Worm (Caenorhabditis elegans) whole organism, dauer: ENCODE data around the gene F37A4.4.

Experiments
- unc-62 ChIP-seq: sonication (generic microtip); optimal IDR thresholded peaks from 2 replicates; lab custom pipeline; 2017; ENCODE audit warnings: missing biosample characterization, missing genetic modification reagents, missing genetic modification characterization

F37A4.4 gene

DNA sequence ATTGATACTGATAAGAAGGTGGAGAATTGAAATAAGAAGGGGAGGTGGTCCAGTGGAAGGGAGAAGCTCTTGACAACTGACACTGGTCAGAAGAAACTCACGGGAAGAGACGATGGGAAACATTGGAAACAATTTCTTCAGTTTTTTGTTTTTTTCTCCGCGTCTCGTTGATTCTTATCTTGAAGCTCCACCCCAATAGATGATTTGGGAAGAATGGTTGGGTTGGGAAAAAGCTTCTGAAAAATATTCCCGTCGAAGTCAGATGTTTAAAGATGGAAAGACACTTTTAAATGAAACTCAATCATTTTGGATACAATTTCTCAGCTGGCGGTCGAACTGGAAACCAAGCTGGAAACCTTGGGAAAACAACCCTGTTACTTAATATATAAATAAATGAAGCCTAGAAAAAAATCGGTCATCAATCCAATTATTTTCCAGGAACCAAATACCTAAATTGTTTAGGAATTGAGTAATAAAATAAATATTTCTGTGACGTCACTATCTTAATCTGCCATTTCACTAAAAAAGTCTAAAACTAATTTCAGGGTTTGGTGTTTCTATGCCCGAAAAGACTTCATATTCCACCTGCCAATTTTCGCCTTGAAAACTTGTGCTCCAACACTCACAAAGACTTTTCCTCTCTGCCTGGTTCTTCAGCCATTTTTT is 17.0 kb downstream of the F37A4.4 start, which contains the start of the genes Y102E9.5 and odr-4:
Gene Y102E9.5, minus strand, starts transcription at position 101 of the 666 bp plus-strand sequence.
Gene odr-4, plus strand, starts transcription at position 616 of the 666 bp plus-strand sequence.
- no peak for TF ChIP-seq unc-62 (GFP tag; lab: Kevin White, UChicago)

DNA sequence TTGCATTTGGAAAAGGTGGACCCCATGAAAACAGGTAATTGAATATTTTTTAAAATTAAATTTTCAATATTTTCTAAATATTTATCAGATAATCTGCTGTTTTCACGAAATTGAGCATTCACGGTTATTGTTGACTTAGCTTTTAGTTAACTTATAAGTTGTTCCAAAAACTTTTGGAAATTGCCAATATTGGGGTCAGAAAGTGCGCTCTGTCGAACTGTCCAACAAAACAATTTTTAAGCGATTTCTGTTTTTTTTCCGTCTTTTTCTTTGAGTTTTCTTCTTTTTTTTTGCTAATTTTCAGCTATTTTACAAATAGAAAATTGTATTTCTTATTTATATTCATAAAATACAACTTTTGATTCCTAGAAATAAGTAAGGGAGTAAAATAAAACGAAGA is 17.9 kb downstream of the F37A4.4 start:
- no peak for TF ChIP-seq unc-62 (GFP tag; lab: Kevin White, UChicago)

DNA sequence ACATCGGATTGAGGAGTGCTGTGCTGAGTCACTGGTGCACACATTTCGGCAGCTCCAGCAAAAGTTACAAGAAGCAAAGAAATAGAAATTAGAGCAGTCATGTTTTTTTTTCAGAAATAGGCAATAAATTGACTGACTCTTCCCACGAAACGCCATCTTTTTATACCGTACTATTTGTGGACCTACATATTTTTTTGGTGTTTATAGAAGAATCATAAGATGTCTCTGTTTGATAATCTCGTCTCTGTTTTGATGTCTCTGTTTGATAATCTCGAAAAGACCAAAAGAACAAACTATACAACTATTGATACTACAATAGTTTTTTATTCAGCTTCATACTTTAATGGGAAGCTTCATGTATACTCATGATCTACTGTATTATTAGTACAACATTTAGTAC is 21.1 kb downstream of the F37A4.4 start, which contains the start of gene Y102E9.3:
Gene Y102E9.3, minus strand, starts transcription at position 101 of the 400 bp plus-strand sequence.
- no peak for TF ChIP-seq unc-62 (GFP tag; lab: Kevin White, UChicago)

DNA sequence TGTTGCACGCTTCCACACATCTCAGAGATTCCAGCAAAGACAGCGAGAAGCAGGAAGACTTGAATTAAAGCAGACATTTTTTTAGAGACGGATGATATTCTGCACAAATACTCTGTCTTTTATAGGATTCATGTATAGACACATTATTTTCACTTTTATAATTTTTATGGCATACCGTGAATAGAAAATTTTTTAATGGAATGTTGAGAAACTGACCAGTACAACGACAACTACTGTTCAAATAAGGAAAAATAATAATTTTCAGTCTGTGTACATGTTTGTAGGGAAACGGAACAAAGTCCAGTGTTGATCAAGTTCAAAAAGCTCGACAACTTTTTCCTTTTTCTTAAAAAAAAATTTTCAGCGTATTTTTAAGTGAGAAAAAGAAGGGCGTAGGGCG is 23.2 kb downstream of the F37A4.4 start, which contains the start of gene Y102E9.6:
Gene Y102E9.6, minus strand, starts transcription at position 101 of the 400 bp plus-strand sequence.
- no peak for TF ChIP-seq unc-62 (GFP tag; lab: Kevin White, UChicago)

DNA sequence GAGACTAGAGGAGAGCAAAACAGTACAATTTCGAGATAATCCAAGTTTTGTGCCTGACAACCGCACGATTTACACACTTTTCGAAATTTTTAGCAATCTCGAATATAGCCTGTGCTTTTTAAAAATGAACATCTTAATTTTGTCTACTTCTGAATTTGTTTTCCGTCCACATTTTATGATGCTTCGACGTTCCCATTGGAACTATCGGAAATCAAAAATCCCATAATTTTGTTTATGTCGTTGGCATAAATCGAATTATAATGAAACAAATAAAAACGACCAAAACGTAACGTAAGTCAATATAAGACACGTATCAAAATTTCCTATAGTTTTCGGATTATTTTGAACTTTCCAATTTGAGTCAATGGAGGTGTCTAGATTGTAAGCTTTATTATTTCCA is 23.6 kb downstream of the F37A4.4 start, which contains the start of gene K07E12.2:
Gene K07E12.2, plus strand, starts transcription at position 301 of the 400 bp plus-strand sequence.
- no peak for TF ChIP-seq unc-62 (GFP tag; lab: Kevin White, UChicago)

DNA sequence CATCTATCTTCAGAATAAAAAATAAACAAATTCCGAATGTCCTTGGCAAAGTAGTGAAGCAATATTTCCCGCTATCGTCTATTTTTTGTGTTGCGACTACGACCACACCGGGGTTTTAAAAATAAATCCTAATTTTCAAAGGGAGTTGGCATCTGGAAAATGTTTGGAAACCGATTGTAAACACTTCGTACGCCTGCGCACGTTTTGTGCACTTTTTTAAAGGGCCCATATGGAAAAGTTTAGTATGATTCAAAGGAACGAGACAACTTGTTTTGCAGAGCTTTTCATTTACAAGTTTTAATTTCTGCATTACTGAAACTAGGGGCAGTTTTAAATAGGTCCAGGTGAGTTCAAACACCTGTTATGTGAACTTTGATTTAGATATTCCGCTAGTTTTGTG is 26.7 kb downstream of the F37A4.4 start:
- TF ChIP-seq unc-62 (GFP tag; lab: Kevin White, UChicago) = no peak

DNA sequence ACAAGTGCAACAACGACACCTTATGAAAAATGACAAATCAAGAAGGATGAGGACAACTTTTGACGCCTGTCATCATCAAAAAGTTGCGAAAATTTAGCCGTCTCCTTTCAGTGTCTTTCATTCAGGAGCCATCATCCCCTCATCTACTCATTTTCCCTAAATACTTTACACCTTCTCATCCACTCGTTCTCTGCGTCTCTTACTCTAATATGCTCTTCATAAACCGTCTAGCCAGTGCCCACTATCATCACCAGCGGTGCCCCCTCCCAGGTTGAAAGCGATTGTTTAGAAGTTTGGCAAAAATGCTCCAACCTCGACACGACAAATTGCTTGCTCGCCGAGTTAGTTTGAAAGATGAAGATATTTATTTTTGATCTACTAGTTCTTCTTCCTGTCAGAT is 29.2 kb downstream of the F37A4.4 start:
- TF ChIP-seq unc-62 (GFP tag; lab: Kevin White, UChicago) = no peak

DNA sequence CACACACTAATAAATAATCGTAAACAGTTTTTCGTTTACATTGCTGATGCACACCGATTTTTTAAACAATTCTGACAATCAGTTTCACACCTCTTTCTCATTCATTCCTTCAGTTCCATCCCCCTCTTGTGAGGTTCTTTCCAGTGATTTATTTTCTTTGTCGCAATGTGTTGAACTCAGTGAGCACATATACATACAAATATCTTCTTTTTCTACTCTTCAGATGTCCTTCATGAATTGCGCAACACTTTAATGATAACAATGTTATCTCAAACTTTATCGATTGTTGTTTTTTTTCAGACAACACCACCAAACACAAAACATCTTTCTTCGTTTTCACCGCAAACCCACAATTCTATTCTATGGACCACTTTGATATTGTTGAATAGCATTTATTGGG is 32.6 kb downstream of the F37A4.4 start, which contains the start of gene dig-1:
Gene dig-1, plus strand, starts transcription at position 301 of the 400 bp plus-strand sequence.
- no peak for TF ChIP-seq unc-62 (GFP tag; lab: Kevin White, UChicago)

DNA sequence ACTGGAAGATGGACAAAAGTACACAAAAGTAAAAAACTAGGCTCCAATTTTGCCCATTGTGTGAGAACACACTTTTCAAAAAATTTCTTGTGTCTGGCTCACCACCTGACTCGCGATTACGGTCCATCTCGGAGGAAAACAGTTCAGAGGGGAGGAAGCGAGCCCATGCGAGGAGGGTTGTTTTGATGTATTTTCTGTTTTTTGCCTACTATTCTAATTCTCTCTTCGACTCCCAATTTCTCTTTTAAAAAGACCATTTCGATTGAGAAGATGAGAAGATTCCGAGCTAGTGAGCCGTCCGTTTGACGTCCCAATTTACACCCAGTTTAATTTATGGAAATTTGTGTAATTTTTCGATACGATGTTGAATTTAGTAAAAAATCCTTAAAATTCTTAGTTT is 33.3 kb downstream of the F37A4.4 start:
- no peak for TF ChIP-seq unc-62 (GFP tag; lab: Kevin White, UChicago)

DNA sequence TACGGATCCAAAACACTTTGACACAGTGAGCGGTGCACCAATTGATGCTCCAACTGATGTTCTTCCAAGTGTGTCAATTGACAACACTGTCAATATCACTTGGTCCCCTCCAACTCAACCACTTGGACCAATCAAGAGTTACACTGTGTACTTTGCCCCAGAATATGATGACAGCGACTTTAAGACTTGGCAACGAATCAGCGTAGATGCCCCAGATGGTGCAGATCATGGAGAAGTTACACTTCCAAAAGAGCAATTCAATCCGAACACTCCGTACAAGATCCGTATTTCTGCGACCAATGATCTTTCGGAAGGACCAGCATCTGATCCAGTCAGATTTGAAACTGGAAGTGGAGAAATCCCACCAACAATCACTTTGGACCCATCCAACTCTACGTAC is 39.2 kb downstream of the F37A4.4 start:
- TF ChIP-seq unc-62 (GFP tag; lab: Kevin White, UChicago) = no peak

DNA sequence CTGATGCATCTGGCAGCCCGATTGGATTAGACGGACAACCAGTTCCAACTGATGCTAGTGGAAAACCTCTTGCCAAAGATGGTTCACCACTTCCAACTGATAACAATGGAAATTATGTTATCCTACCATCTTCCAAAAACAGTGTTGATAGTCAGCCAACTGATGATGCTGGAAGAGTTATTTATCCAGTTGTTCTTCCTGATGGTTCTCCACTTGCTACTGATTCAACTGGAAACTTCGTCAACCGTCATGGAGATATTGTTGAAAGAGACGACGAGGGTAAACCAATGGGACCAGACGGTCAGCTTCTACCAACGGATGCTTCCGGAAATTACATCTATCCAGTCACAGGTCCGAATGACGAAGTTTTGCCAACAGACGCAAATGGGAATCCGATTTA is 43.4 kb downstream of the F37A4.4 start:
- TF ChIP-seq unc-62 (GFP tag; lab: Kevin White, UChicago) = no peak
